Worm (Caenorhabditis elegans): ENCODE data around the gene ser-1.

DNA sequence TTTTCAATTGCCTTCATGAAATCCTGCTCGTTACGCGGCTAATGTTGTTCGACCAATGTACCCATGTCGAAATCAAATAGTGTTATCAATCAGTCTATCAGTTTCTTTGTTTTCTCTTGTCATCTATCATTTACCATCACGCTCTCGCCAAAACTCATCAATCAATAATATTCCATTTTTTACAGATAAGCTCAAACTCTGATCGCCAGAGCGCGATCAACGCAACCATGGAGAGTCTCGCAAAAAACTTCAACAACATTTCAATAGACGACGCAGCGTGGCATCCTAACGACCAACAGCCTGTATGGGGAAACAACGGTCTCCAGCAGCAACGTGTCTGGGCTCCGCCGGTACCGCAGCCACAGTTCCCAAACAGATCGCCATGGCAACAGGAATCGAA lies 33.7 kb downstream of the ser-1 start, which contains the start of gene ain-1:
- TF ChIP-seq tra-4 (tag; optimal IDR thresholded peaks at IDR 0.05): no peak
- TF ChIP-seq hnd-1 (tag; optimal IDR thresholded peaks at IDR 0.05): no peak
- no peak for TF ChIP-seq scrt-1 (GFP tag; IDR thresholded peaks at IDR 0.05)
- no peak for TF ChIP-seq ets-7 (tag; optimal IDR thresholded peaks at IDR 0.05)
- TF ChIP-seq tbx-11 (GFP tag; IDR thresholded peaks at IDR 0.05): no peak
- no peak for TF ChIP-seq ama-1 (optimal IDR thresholded peaks at IDR 0.05)
- no peak for TF ChIP-seq ceh-13 (GFP tag; optimal IDR thresholded peaks at IDR 0.05)
- no peak for TF ChIP-seq pes-1 (GFP tag; IDR thresholded peaks at IDR 0.05)
- no peak for TF ChIP-seq flt-1 (GFP tag; IDR thresholded peaks at IDR 0.05)
- no peak for TF ChIP-seq sea-1 (GFP tag; conservative IDR thresholded peaks at IDR 0.05)
